Worm (Caenorhabditis elegans): ENCODE measurements around the gene str-181.

- no peak for TF ChIP-seq ces-1 (GFP tag; optimal IDR thresholded peaks at IDR 0.05)
- TF ChIP-seq mab-5 (tag; optimal IDR thresholded peaks at IDR 0.05) = no peak
- no peak for TF ChIP-seq snpc-4 (tag; optimal IDR thresholded peaks at IDR 0.05)
- TF ChIP-seq sptf-1 (tag; optimal IDR thresholded peaks at IDR 0.05) = no peak
- TF ChIP-seq lin-32 (GFP tag; optimal IDR thresholded peaks at IDR 0.05) = no peak
- no peak for TF ChIP-seq lin-13 (tag; optimal IDR thresholded peaks at IDR 0.05)
- TF ChIP-seq bed-3 (GFP tag; optimal IDR thresholded peaks at IDR 0.05) = no peak
- no peak for TF ChIP-seq nhr-76 (tag; optimal IDR thresholded peaks at IDR 0.05)
- TF ChIP-seq mls-2 (tag; optimal IDR thresholded peaks at IDR 0.05) = no peak
- TF ChIP-seq pha-4 (tag; optimal IDR thresholded peaks at IDR 0.05) = no peak
- no peak for TF ChIP-seq nhr-237 (tag; optimal IDR thresholded peaks at IDR 0.05)
Observed at ce11 chrV:12679807-12680206, 38.7 kb downstream of the str-181 start, which contains the start of gene frpr-15.
